Fruit fly (Drosophila melanogaster): ENCODE results near the gene CG13361.

The CG13361 gene

dm6 chrX:765039-765508 is 11.6 kb upstream of the CG13361 start, which contains the start of gene RpL22 (continued):
- TF ChIP-seq Atf6 (GFP tag; IDR thresholded peaks at IDR 0.05) = peak; percentile 82
- TF ChIP-seq CG3407 (GFP tag; optimal IDR thresholded peaks at IDR 0.05) = peak; percentile 85
- TF ChIP-seq exex (tag; optimal IDR thresholded peaks at IDR 0.05) = peak; percentile 52
- peak; percentile 94 for TF ChIP-seq p53 (GFP tag; optimal IDR thresholded peaks at IDR 0.05)
- peak; percentile 87 for TF ChIP-seq CG1792 (GFP tag; optimal IDR thresholded peaks at IDR 0.05)
- TF ChIP-seq wek (GFP tag; optimal IDR thresholded peaks at IDR 0.05) = peak; percentile 83
- no peak for TF ChIP-seq Gsc (GFP tag; IDR thresholded peaks at IDR 0.05)
- peak; percentile 53 for TF ChIP-seq fd96Cb (tag; optimal IDR thresholded peaks at IDR 0.05)
- peak; percentile 89 for TF ChIP-seq Myb (GFP tag; optimal IDR thresholded peaks at IDR 0.05)
- peak; percentile 77 for TF ChIP-seq sug (tag; optimal IDR thresholded peaks at IDR 0.05)
- no peak for TF ChIP-seq CG2129 (GFP tag; IDR thresholded peaks at IDR 0.05; ENCODE audit: partially characterized antibody)
- TF ChIP-seq CG9932 (GFP tag; IDR thresholded peaks at IDR 0.05) = peak; percentile 80
- TF ChIP-seq CG6791 (GFP tag; IDR thresholded peaks at IDR 0.05; ENCODE audit: partially characterized antibody) = peak; percentile 59; the same call in 1 of the 3 replicates
- peak; percentile 66 for TF ChIP-seq BEAF-32 (GFP tag; optimal IDR thresholded peaks at IDR 0.05)
- TF ChIP-seq hkb (optimal IDR thresholded peaks at IDR 0.05) = no peak
- TF ChIP-seq hkb (GFP tag; IDR thresholded peaks at IDR 0.05) = peak; percentile 87
- TF ChIP-seq gce (GFP tag; IDR thresholded peaks at IDR 0.05) = peak; percentile 90
- peak; percentile 87 for TF ChIP-seq Dip3 (GFP tag; optimal IDR thresholded peaks at IDR 0.05)
- TF ChIP-seq ranshi (GFP tag; IDR thresholded peaks at IDR 0.05) = peak; percentile 79
- peak; percentile 78 for TF ChIP-seq CG7786 (GFP tag; optimal IDR thresholded peaks at IDR 0.05)
- peak; percentile 81 for TF ChIP-seq CG17359 (tag; optimal IDR thresholded peaks at IDR 0.05)
- peak; percentile 65 for TF ChIP-seq CG14667 (GFP tag; IDR thresholded peaks at IDR 0.05)
- TF ChIP-seq CG7839 (tag; optimal IDR thresholded peaks at IDR 0.05) = peak; percentile 79
- peak; percentile 94 for TF ChIP-seq her (GFP tag; optimal IDR thresholded peaks at IDR 0.05)
- TF ChIP-seq NFAT (GFP tag; IDR thresholded peaks at IDR 0.05) = peak; percentile 90
- peak; percentile 42 for TF ChIP-seq CG3838 (GFP tag; optimal IDR thresholded peaks at IDR 0.05)
- TF ChIP-seq CG18011 (GFP tag; optimal IDR thresholded peaks at IDR 0.05) = peak; percentile 77
- peak; percentile 95 for TF ChIP-seq CG6813 (GFP tag; optimal IDR thresholded peaks at IDR 0.05)
- peak; percentile 92 for TF ChIP-seq emc (GFP tag; optimal IDR thresholded peaks at IDR 0.05)
- TF ChIP-seq Six4 (GFP tag; optimal IDR thresholded peaks at IDR 0.05) = peak; percentile 80
- TF ChIP-seq sd (tag; optimal IDR thresholded peaks at IDR 0.05) = peak; percentile 57
- peak; percentile 71 for TF ChIP-seq CG10431 (GFP tag; optimal IDR thresholded peaks at IDR 0.05)
- peak; percentile 43; the same call in 1 of the 2 replicates for TF ChIP-seq dimm (GFP tag; IDR thresholded peaks at IDR 0.05)
- peak; percentile 99 for TF ChIP-seq dm (GFP tag; optimal IDR thresholded peaks at IDR 0.05)
- TF ChIP-seq otp (GFP tag; IDR thresholded peaks at IDR 0.05) = peak; percentile 90
- TF ChIP-seq CG4707 (GFP tag; optimal IDR thresholded peaks at IDR 0.05) = peak; percentile 83
- TF ChIP-seq jing (GFP tag; optimal IDR thresholded peaks at IDR 0.05) = peak; percentile 60
- TF ChIP-seq CG2889 (GFP tag; IDR thresholded peaks at IDR 0.05) = peak; percentile 54; the same call in 1 of the 3 replicates
- TF ChIP-seq Neu2 (GFP tag; optimal IDR thresholded peaks at IDR 0.05; ENCODE audit: borderline replicate concordance) = peak; percentile 85
- no peak for TF ChIP-seq dan (GFP tag; IDR thresholded peaks at IDR 0.05)
- TF ChIP-seq Hmr (GFP tag; optimal IDR thresholded peaks at IDR 0.05) = peak; percentile 98
- peak; percentile 94 for TF ChIP-seq CG18619 (GFP tag; optimal IDR thresholded peaks at IDR 0.05)
- TF ChIP-seq Ptx1 (GFP tag; IDR thresholded peaks at IDR 0.05) = peak; percentile 80
- peak; percentile 71 for TF ChIP-seq Nf-YB (GFP tag; optimal IDR thresholded peaks at IDR 0.05)
- peak; percentile 69 for TF ChIP-seq pfk (GFP tag; optimal IDR thresholded peaks at IDR 0.05)
- peak; percentile 68 for TF ChIP-seq salm (tag; optimal IDR thresholded peaks at IDR 0.05)
- TF ChIP-seq CG14014 (GFP tag; IDR thresholded peaks at IDR 0.05) = peak; percentile 86
- peak; percentile 80 for TF ChIP-seq cato (GFP tag; optimal IDR thresholded peaks at IDR 0.05; ENCODE audit: borderline replicate concordance)
- peak; percentile 74 for TF ChIP-seq pum (GFP tag; optimal IDR thresholded peaks at IDR 0.05)
- peak in 1 of 3 experiments; percentile 59 for TF ChIP-seq lola (GFP tag; optimal IDR thresholded peaks at IDR 0.05)

All from whole organism, embryonic.